Worm (Caenorhabditis elegans): ENCODE data around the gene M163.10.

DNA sequence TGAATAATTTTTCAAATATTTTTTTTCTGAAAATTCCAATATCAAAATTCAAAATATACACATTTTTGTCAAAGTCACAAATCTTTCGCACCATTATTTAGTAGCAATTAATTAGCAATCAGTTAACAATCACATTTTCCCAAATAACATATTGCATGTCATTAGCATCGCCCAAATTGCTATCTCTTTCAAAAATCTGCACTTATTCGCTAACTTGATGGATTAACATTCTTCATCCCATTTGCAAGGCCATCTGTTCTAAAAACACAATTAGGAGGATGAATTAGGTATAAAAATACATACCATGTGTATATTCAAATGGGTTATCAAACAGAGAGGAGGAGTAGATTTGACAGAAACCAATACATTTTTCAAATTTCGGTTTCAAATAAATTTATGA is 16.5 kb downstream of the M163.10 start:
- TF ChIP-seq klf-2 (GFP tag; conservative IDR thresholded peaks at IDR 0.05): no peak
- TF ChIP-seq ztf-29 (GFP tag; IDR thresholded peaks at IDR 0.05): no peak
